Fruit fly (Drosophila melanogaster): ENCODE data around the gene Fur1.

dm6 chr3R:25357985-25358384 lies 114.9 kb downstream of the Fur1 start, which contains the start of gene ND-49L:
- TF ChIP-seq CG8478 (optimal IDR thresholded peaks at IDR 0.05) (no peak), usp (GFP tag; optimal IDR thresholded peaks at IDR 0.05) (no peak), psq (optimal IDR thresholded peaks at IDR 0.05) (no peak), Dll (optimal IDR thresholded peaks at IDR 0.05) (no peak), EcR (GFP tag; optimal IDR thresholded peaks at IDR 0.05) (no peak)

Data from whole organism.